Worm (Caenorhabditis elegans): ENCODE results near the gene K09F6.9.

Gene K09F6.9

DNA sequence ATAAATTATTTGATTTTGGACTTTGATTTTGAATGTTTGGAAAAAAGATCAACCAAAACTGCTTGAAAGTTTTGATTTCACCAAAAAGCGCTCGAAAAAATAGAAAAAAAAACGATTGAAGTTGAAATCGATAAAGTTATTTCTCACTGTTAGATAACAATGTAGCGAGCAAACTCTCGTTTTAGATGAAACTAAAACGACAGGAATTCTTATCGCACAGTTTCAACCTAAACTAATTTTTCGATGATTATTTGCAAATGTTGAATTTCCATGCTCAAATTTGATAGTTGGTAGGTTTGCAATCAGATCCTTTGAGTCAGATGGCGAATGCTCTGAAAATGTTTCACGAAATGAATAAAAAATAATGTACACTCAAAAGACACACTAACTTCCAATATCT is 10.1 kb upstream of the K09F6.9 start:
- no peak for TF ChIP-seq F57A8.1 (GFP tag; optimal IDR thresholded peaks at IDR 0.05)
- TF ChIP-seq nhr-80 (tag; optimal IDR thresholded peaks at IDR 0.05) = peak; percentile 48

DNA sequence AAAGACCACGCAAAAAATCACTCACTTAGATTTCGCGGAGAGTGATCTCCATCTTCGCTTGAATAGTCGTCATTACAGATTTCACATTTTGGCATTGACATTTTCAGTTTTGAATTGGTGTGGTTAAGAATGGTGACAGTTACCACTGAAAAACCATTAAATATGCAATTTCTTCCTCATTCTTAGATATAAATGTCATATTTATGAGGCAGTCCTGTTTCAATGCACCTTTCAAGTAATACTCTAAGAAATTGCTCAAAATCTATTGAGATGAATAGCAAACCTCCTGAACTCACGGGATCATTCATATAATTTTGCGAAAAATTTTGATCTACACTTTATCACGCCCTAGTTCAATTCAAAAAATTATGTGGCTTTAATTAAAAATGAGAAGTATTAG is 9.5 kb upstream of the K09F6.9 start, which contains the start of gene K09F6.7:
Gene K09F6.7 (minus strand): TSS at position 101 of the 400 bp plus-strand sequence.
- no peak for TF ChIP-seq madf-3 (GFP tag; IDR thresholded peaks at IDR 0.05)
- no peak for TF ChIP-seq mel-28 (tag; optimal IDR thresholded peaks at IDR 0.05; ENCODE audit: borderline replicate concordance)
- TF ChIP-seq zfh-2 (GFP tag; conservative IDR thresholded peaks at IDR 0.05) = no peak
- TF ChIP-seq nhr-90 (tag; optimal IDR thresholded peaks at IDR 0.05) = no peak
- no peak for TF ChIP-seq egrh-3 (GFP tag; IDR thresholded peaks at IDR 0.05)
- TF ChIP-seq mcd-1 (GFP tag; IDR thresholded peaks at IDR 0.05) = no peak
- no peak for TF ChIP-seq ceh-58 (GFP tag; IDR thresholded peaks at IDR 0.05)
- TF ChIP-seq attf-6 (GFP tag; IDR thresholded peaks at IDR 0.05) = no peak
- no peak for TF ChIP-seq rpc-1 (optimal IDR thresholded peaks at IDR 0.05)
- TF ChIP-seq rpc-1 (tag; optimal IDR thresholded peaks at IDR 0.05) = no peak
- TF ChIP-seq nhr-179 (tag; optimal IDR thresholded peaks at IDR 0.05) = no peak
- no peak for TF ChIP-seq attf-3 (GFP tag; conservative IDR thresholded peaks at IDR 0.05)
- TF ChIP-seq snpc-1.3 (tag; optimal IDR thresholded peaks at IDR 0.05; ENCODE audit: insufficient read depth) = no peak
- no peak for TF ChIP-seq nfya-2 (GFP tag; IDR thresholded peaks at IDR 0.05)
- no peak for TF ChIP-seq hrde-1 (tag; optimal IDR thresholded peaks at IDR 0.05; ENCODE audit: borderline replicate concordance)

DNA sequence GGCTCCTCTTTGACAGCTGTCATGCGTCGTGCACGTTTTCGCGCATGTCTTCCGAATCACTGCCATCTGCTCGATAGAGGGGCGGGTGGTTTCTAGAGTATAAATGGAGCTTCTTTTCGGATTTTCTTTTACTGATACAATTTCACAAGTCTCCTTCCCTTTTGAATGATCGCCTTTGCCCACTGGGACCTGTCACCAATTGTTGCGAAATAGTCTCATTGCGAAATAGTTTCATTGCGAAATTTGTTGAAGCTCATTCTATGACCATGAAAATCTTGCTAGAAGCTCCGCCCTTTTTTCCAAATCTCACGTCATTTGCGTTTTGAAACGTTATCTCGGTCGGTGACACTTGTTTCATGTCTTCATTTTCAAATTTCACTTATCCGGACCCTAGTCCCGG is 6.9 kb upstream of the K09F6.9 start:
- TF ChIP-seq cebp-1 (GFP tag; IDR thresholded peaks at IDR 0.05) (peak; percentile 94), cebp-1 (tag; optimal IDR thresholded peaks at IDR 0.05) (peak; percentile 99), lin-54 (GFP tag; optimal IDR thresholded peaks at IDR 0.05) (no peak), K12H6.12 (tag; optimal IDR thresholded peaks at IDR 0.05) (peak; percentile 18), nfya-2 (GFP tag; IDR thresholded peaks at IDR 0.05) (no peak), F33H1.4 (GFP tag; IDR thresholded peaks at IDR 0.05) (no peak)

- TF ChIP-seq madf-3 (GFP tag; IDR thresholded peaks at IDR 0.05) (no peak), cebp-1 (GFP tag; IDR thresholded peaks at IDR 0.05) (peak; percentile 80), cebp-1 (tag; optimal IDR thresholded peaks at IDR 0.05) (peak; percentile 91), mel-28 (tag; optimal IDR thresholded peaks at IDR 0.05; ENCODE audit: borderline replicate concordance) (no peak), sptf-2 (GFP tag; optimal IDR thresholded peaks at IDR 0.05) (no peak)
These were observed 6.3 kb upstream of the K09F6.9 start, which contains the start of the genes K09F6.10 and K09F6.13 for ce11 chrII:2288798-2289197. K09F6.10 (minus strand) TSS chrII:2288883. K09F6.13 (plus strand) TSS chrII:2289114.

DNA sequence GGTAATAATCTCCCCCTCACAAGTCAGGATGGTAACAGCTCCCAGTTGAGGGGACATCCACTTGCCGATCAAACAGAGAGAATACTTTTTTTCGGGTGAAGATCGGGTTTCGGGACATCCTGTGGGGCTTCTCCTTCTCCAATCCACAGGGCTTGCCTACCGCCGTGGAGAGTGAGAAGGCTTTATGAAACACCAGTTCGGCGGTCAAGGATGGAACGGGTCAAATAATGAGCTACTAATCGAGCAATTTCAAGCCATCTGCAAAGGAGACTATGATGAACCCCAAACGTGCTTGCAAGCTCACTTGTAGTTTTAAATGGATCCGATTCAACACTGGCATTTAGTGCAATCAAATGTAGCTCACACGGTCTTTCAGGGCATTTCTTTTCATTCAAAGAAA is 2.2 kb upstream of the K09F6.9 start:
- TF ChIP-seq F49E8.2 (tag; optimal IDR thresholded peaks at IDR 0.05; ENCODE audit: insufficient read depth) (no peak), zfh-2 (GFP tag; conservative IDR thresholded peaks at IDR 0.05) (0 out of 2 replicates have a peak, but pooled peaks have one; percentile 26)

- no peak for TF ChIP-seq attf-5 (GFP tag; optimal IDR thresholded peaks at IDR 0.05)
- no peak for TF ChIP-seq sdz-38 (tag; optimal IDR thresholded peaks at IDR 0.05)
- no peak for TF ChIP-seq unc-62 (GFP tag; optimal IDR thresholded peaks at IDR 0.05)
- TF ChIP-seq repo-1 (tag; optimal IDR thresholded peaks at IDR 0.05) = no peak
- no peak for TF ChIP-seq ceh-100 (GFP tag; IDR thresholded peaks at IDR 0.05)
- no peak for TF ChIP-seq tbx-9 (tag; optimal IDR thresholded peaks at IDR 0.05; ENCODE audit: borderline replicate concordance)
- no peak for TF ChIP-seq dox-1 (GFP tag; IDR thresholded peaks at IDR 0.05)
- TF ChIP-seq Y53F4B.3 (GFP tag; IDR thresholded peaks at IDR 0.05) = no peak
- TF ChIP-seq F37B4.10 (GFP tag; IDR thresholded peaks at IDR 0.05) = no peak
- no peak for TF ChIP-seq zfh-2 (GFP tag; conservative IDR thresholded peaks at IDR 0.05)
- TF ChIP-seq nfya-2 (GFP tag; IDR thresholded peaks at IDR 0.05) = no peak
- no peak for TF ChIP-seq madf-8 (GFP tag; conservative IDR thresholded peaks at IDR 0.05)
- TF ChIP-seq C06A6.2 (GFP tag; conservative IDR thresholded peaks at IDR 0.05) = no peak
- no peak for TF ChIP-seq ztf-26 (tag; optimal IDR thresholded peaks at IDR 0.05)
- no peak for TF ChIP-seq lin-40 (tag; optimal IDR thresholded peaks at IDR 0.05)
- TF ChIP-seq aptf-3 (GFP tag; IDR thresholded peaks at IDR 0.05) = no peak
- TF ChIP-seq Y95B8A.8 (GFP tag; IDR thresholded peaks at IDR 0.05) = no peak
- TF ChIP-seq mes-4 (tag; optimal IDR thresholded peaks at IDR 0.05) = no peak
These were observed 2.7 kb downstream of the K09F6.9 start, which contains the start of gene K09F6.11 for ce11 chrII:2279839-2280238. K09F6.11 (plus strand) TSS chrII:2280139.
